Worm (Caenorhabditis elegans) whole organism, mixed stage, embryonic: Measurements from ENCODE around the gene tftc-3.
A peak's percentile ranks its signal among the peaks of the same experiment; 100 is the strongest.

Experiments
- M03D4.4 ChIP-seq: sonication (generic microtip); optimal IDR thresholded peaks from 2 replicates; lab custom pipeline; 2017; ENCODE audit warnings: mild to moderate bottlenecking, missing genetic modification characterization, missing compliant biosample characterization
- bed-3 ChIP-seq: fragments of 200-800 bp; sonication (Bioruptor generic); optimal IDR thresholded peaks from 3 replicates; lab custom pipeline; 2018; ENCODE audit warnings: mild to moderate bottlenecking, missing genetic modification characterization, moderate library complexity, missing compliant biosample characterization
- ceh-43 ChIP-seq: fragments of 200-800 bp; sonication (Bioruptor generic); optimal IDR thresholded peaks from 2 replicates; lab custom pipeline; 2018; ENCODE audit warnings: mild to moderate bottlenecking, missing genetic modification characterization, moderate library complexity, missing compliant biosample characterization
- ceh-83 ChIP-seq: fragments of 200-800 bp; sonication (Bioruptor generic); optimal IDR thresholded peaks from 2 replicates; lab custom pipeline; 2018; ENCODE audit warnings: mild to moderate bottlenecking, missing genetic modification characterization, missing compliant biosample characterization
- ces-1 ChIP-seq: fragments of 150-350 bp; optimal IDR thresholded peaks from 2 replicates; lab custom pipeline; 2014; ENCODE audit warnings: missing biosample characterization, missing genetic modification reagents, missing genetic modification characterization
- drap-1 ChIP-seq: fragments of 200-800 bp; sonication (Bioruptor generic); optimal IDR thresholded peaks from 3 replicates; lab custom pipeline; 2018; ENCODE audit warnings: mild to moderate bottlenecking, missing genetic modification characterization, missing compliant biosample characterization
- elt-1 ChIP-seq: sonication (generic microtip); optimal IDR thresholded peaks from 2 replicates; lab custom pipeline; 2017; ENCODE audit warnings: missing genetic modification characterization, mild to moderate bottlenecking, missing compliant biosample characterization, antibody characterized with exemption, moderate library complexity, borderline replicate concordance; ENCODE audit not compliant: insufficient read depth
- elt-3 ChIP-seq: fragments of 150-350 bp; optimal IDR thresholded peaks from 2 replicates; lab custom pipeline; 2014; ENCODE audit warnings: missing biosample characterization, missing genetic modification characterization
- flh-1 ChIP-seq: fragments of 200-800 bp; sonication (Bioruptor generic); optimal IDR thresholded peaks from 2 replicates; lab custom pipeline; 2018; ENCODE audit warnings: mild to moderate bottlenecking, missing genetic modification characterization, moderate library complexity, missing compliant biosample characterization
- hlh-1 ChIP-seq: fragments of 150-350 bp; optimal IDR thresholded peaks from 2 replicates; lab custom pipeline; 2014; ENCODE audit warnings: missing biosample characterization, missing genetic modification reagents, missing genetic modification characterization
- lin-13 ChIP-seq: fragments of 150-350 bp; optimal IDR thresholded peaks from 2 replicates; lab custom pipeline; 2014; ENCODE audit warnings: missing biosample characterization, missing genetic modification characterization
- lin-32 ChIP-seq: fragments of 200-800 bp; sonication (Bioruptor generic); optimal IDR thresholded peaks from 2 replicates; lab custom pipeline; 2018; ENCODE audit warnings: mild to moderate bottlenecking, missing genetic modification characterization, missing compliant biosample characterization
- lsy-2 ChIP-seq: fragments of 150-350 bp; optimal IDR thresholded peaks from 2 replicates; lab custom pipeline; 2014; ENCODE audit warnings: missing biosample characterization, missing genetic modification characterization
- mab-5 ChIP-seq: fragments of 150-350 bp; optimal IDR thresholded peaks from 2 replicates; lab custom pipeline; 2014; ENCODE audit warnings: missing biosample characterization, missing genetic modification characterization
- mls-2 ChIP-seq: sonication (generic microtip); optimal IDR thresholded peaks from 2 replicates; lab custom pipeline; 2016; ENCODE audit warnings: mild to moderate bottlenecking, missing genetic modification characterization, moderate library complexity, missing compliant biosample characterization
- nhr-2 ChIP-seq: fragments of 150-350 bp; optimal IDR thresholded peaks from 2 replicates; lab custom pipeline; 2014; ENCODE audit warnings: missing biosample characterization, missing genetic modification characterization
- nhr-237 ChIP-seq: fragments of 150-350 bp; optimal IDR thresholded peaks from 2 replicates; lab custom pipeline; 2014; ENCODE audit warnings: missing biosample characterization, missing genetic modification characterization
- nhr-76 ChIP-seq: sonication (generic microtip); optimal IDR thresholded peaks from 2 replicates; lab custom pipeline; 2017; ENCODE audit warnings: missing biosample characterization, missing genetic modification characterization
- pha-4 ChIP-seq: fragments of 150-350 bp; optimal IDR thresholded peaks from 2 replicates; lab custom pipeline; 2018; ENCODE audit warnings: missing biosample characterization, missing genetic modification reagents, missing genetic modification characterization
- sem-2 ChIP-seq: fragments of 200-800 bp; sonication (Bioruptor generic); optimal IDR thresholded peaks from 2 replicates; lab custom pipeline; 2018; ENCODE audit warnings: mild to moderate bottlenecking, missing genetic modification characterization, missing compliant biosample characterization
- snpc-4 ChIP-seq: fragments of 150-350 bp; optimal IDR thresholded peaks from 2 replicates; lab custom pipeline; 2014; ENCODE audit warnings: missing biosample characterization, missing genetic modification characterization
- sptf-1 ChIP-seq: sonication (generic microtip); optimal IDR thresholded peaks from 2 replicates; lab custom pipeline; 2017; ENCODE audit warnings: mild to moderate bottlenecking, missing genetic modification characterization, moderate library complexity, missing compliant biosample characterization
- unc-120 ChIP-seq: sonication (generic microtip); optimal IDR thresholded peaks from 2 replicates; lab custom pipeline; 2017; ENCODE audit warnings: missing genetic modification characterization, missing compliant biosample characterization; ENCODE audit not compliant: poor library complexity, severe bottlenecking
- unc-39 ChIP-seq: fragments of 150-350 bp; optimal IDR thresholded peaks from 2 replicates; lab custom pipeline; 2014; ENCODE audit warnings: missing biosample characterization, missing genetic modification characterization
- unc-62 ChIP-seq: fragments of 150-350 bp; optimal IDR thresholded peaks from 2 replicates; lab custom pipeline; 2014; ENCODE audit warnings: missing biosample characterization, missing genetic modification reagents, missing genetic modification characterization
- zip-8 ChIP-seq: fragments of 150-350 bp; optimal IDR thresholded peaks from 2 replicates; lab custom pipeline; 2014; ENCODE audit warnings: missing biosample characterization, missing genetic modification characterization

tftc-3 gene

DNA sequence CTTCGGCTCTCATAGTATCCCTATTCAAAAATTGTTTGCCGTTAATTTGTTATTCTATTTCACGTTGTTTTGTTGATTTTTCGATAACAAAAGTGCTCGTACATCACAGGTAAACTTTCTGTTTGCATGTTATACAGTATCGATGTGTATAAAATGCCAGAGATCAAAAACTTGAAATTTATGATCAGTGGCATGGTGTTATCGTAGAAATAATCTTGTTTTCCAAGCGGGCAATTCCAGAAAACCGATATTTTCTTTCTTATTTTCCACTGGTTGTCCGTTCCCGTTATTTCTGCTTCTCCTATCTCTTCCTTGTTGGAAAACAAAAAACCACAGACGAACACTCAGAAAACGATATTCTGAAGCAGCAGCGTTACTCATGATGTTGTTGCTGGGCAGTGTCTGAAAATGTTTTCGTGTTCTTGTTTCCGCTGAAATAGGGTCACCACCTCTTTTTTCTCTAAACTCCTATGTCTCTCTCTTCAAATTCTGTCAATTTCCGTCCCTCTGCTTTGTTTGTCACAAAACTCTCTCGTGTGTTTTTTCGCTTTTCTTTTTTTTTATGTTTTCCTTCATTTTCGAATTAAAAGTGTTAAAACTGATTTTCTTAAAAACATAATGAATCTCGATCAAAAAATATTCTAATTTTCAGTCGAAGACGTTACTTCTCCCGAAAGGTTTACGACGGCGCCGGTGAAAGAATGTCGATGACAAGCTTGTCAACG lies 38.3 kb upstream of the tftc-3 start, which contains the start of gene akt-1:
akt-1 (plus strand) TSS at position 651 of the 725 bp plus-strand sequence.
- TF ChIP-seq unc-39 (tag; lab: Kevin White, UChicago) (no peak), snpc-4 (tag; lab: Kevin White, UChicago) (no peak), mls-2 (tag; lab: Kevin White, UChicago) (no peak), nhr-76 (tag; lab: Kevin White, UChicago) (no peak), ceh-83 (GFP tag; lab: Kevin White, UChicago) (no peak), unc-62 (GFP tag; lab: Kevin White, UChicago) (no peak)

DNA sequence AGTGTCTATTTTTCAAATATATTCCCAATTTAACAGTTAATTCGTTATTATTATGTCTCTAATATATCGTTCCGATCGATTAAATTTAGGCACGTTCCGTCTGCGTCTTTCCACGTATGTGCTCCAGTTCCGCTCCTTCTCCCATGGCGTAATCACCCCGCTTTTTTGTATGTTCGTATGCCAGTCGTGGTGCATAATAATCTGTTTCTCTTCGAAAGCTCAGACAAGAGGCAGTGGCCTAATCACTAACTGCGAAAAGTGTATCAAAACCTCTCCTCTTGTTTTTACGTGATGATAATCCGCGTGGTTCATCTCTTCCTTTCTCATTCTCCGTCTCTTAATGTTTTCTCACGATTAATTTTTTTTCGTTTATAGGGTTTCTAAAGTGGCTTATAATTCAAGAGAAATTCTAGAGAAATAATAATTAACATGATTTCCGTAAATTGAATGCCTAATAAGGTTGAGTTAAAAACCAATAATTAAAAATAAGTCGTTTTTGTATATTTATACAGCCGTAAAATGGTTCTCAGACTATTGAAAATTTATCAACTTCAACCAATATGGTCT lies 37.6 kb upstream of the tftc-3 start:
- no peak for TF ChIP-seq drap-1
- TF ChIP-seq, all 35 proteins: peak for 0

DNA sequence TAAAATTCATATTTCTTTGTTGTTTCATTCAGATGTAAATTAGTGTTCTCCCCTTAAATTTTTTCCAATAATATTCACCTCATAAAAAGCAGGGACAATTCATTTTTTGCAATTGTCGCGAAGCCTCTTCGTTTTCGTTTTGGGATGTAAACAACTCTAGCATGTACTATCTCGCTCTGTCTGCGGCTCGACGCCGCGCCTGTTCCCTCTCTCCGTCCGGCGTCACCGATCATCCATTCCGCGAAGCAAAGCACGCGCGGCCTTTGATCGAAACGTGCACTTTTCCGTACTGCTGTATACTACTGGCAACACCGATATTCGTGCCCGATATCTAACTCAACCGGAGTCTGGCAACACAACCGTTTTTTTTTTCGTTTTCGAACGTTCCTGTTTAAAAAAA lies 36.8 kb upstream of the tftc-3 start:
- TF ChIP-seq pha-4 (tag; lab: Kevin White, UChicago) (peak; percentile 75), elt-3 (no peak), nhr-2 (tag; lab: Kevin White, UChicago) (no peak), lin-32 (GFP tag; lab: Kevin White, UChicago) (no peak), lin-13 (tag; lab: Kevin White, UChicago) (no peak), mab-5 (tag; lab: Kevin White, UChicago) (no peak)

DNA sequence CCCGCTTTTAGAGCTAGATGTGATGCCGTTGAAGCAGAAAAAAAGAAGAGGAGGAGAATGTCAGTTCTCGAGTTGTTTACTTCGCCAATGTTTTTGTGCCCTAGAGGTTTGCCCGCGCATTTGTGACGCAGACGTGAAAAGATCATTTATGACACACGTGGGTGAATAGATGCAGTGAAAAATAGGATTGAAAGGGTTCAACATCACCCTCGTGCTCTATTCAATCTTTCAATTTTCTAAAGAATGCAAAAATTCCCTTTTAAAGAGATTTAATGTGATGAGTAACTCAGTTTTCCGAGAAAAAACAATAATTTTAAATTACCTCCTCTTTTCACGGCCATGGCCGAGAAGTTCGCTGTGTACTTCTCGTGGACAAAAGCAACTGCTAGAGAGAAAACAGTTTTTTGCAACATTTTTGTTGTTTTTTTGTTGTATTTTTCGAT lies 36.3 kb upstream of the tftc-3 start:
- TF ChIP-seq unc-120 (tag; lab: Kevin White, UChicago) (no peak), ces-1 (GFP tag; lab: Kevin White, UChicago) (peak; percentile 2)

DNA sequence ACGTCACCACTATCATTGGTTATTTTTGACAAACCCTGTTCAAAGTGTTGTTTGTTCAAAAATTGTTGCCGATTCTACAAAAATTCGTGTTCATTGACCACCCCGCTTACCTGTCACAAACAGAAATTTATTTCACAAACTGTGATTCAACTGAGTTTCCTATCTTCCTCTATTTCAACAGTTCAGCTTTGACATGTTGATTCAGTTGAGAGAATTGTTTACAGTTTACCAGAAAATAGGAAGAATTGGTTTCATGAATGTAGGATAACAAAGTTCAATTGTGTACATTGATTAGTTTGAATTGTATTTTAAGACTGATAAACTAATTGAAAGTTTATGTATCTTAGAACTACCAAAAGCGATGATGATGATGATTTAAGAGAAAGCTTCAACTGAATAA lies 35.5 kb upstream of the tftc-3 start:
- TF ChIP-seq bed-3 (GFP tag; lab: Kevin White, UChicago) (no peak), M03D4.4 (no peak), zip-8 (tag; lab: Kevin White, UChicago) (no peak), mab-5 (tag; lab: Kevin White, UChicago) (no peak), sem-2 (GFP tag; lab: Kevin White, UChicago) (no peak), elt-3 (no peak), lsy-2 (tag; lab: Kevin White, UChicago) (no peak), sptf-1 (no peak), ceh-43 (GFP tag; lab: Kevin White, UChicago) (no peak), drap-1 (no peak), unc-39 (tag; lab: Kevin White, UChicago) (no peak)

DNA sequence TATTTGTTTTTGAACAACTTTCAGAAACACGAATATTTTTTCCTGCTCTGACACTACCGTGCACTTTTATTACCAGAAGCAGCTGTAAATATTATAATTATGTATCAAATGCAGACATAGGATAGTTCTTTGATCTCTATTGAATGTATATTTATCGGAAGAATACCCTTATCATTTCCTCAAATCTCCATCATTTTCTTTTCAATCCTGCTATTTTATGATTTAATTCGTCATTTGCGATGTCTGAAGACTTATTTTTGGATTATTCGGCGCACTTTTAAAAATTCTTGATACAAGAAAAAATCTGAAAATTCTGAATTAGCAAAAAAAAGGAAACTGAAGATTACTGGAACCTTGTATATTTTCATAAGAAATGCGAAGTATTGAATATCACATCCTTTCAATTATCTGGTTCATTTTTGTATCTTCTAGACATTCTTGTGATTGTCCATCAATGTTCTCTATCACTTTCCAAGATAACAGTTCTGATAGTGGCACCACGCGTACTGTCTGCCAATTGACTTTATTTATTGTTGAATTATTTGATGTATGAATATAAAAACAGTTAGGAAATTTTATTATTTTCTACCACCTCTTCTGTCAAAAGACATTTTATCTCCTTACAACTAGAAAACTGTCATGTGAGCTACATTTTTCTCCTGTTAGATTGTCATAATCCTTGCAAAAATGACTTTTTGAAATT lies 34.0 kb upstream of the tftc-3 start:
- TF ChIP-seq lin-32 (GFP tag; lab: Kevin White, UChicago): no peak
- no peak for TF ChIP-seq nhr-237 (tag; lab: Kevin White, UChicago)
- TF ChIP-seq mls-2 (tag; lab: Kevin White, UChicago): no peak
- no peak for TF ChIP-seq unc-39 (tag; lab: Kevin White, UChicago)
- no peak for TF ChIP-seq hlh-1
- peak; percentile 54 for TF ChIP-seq elt-1 (tag; lab: Kevin White, UChicago)

DNA sequence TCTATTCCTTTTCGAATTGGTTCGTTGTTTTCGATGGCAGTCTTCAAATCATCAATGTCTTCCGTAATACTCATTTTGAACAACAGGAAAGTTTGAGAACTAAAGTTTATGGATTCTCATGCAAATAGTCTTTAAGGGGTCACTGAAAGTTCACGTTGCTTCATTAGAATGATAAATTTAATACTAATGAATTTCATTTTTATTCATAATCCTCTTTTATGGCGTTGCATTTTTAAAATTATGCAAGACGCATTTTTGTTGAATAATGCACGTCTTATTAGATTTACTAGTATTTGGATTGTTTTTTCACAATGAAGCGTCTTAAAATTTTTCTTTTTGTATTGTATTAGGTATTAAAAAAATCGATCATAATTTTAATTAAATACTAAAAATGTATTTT lies 33.0 kb upstream of the tftc-3 start, which contains the start of gene C12D8.9:
C12D8.9 (minus strand) TSS at position 101 of the 400 bp plus-strand sequence.
- no peak for TF ChIP-seq flh-1 (GFP tag; lab: Kevin White, UChicago)
